Fruit fly (Drosophila melanogaster): ENCODE measurements around the gene GAPsec.

dm6 chr3L:8652572-8652977 lies 28.9 kb upstream of the GAPsec start:
- TF ChIP-seq fd96Ca (GFP tag; IDR thresholded peaks at IDR 0.05) (no peak), CG14655 (GFP tag; optimal IDR thresholded peaks at IDR 0.05) (no peak), CG17806 (tag; optimal IDR thresholded peaks at IDR 0.05) (no peak), EcR (GFP tag; optimal IDR thresholded peaks at IDR 0.05) (peak; percentile 86), Pif1A (GFP tag; optimal IDR thresholded peaks at IDR 0.05) (no peak), Snoo (tag; optimal IDR thresholded peaks at IDR 0.05) (no peak)

Measured in whole organism, pupa.